Worm (Caenorhabditis elegans): Measurements from ENCODE around the gene obr-2.

- TF ChIP-seq cog-1 (tag; optimal IDR thresholded peaks at IDR 0.05) = no peak
- no peak for TF ChIP-seq ref-1 (GFP tag; conservative IDR thresholded peaks at IDR 0.05)
- TF ChIP-seq tab-1 (GFP tag; IDR thresholded peaks at IDR 0.05) = no peak
- no peak for TF ChIP-seq T22C8.4 (GFP tag; IDR thresholded peaks at IDR 0.05)
These were observed 1.7 kb upstream of the obr-2 start for ce11 chrV:15015799-15016198.

Data from whole organism, midembryonic.